Worm (Caenorhabditis elegans): Measurements from ENCODE around the gene Y46G5A.28.

DNA sequence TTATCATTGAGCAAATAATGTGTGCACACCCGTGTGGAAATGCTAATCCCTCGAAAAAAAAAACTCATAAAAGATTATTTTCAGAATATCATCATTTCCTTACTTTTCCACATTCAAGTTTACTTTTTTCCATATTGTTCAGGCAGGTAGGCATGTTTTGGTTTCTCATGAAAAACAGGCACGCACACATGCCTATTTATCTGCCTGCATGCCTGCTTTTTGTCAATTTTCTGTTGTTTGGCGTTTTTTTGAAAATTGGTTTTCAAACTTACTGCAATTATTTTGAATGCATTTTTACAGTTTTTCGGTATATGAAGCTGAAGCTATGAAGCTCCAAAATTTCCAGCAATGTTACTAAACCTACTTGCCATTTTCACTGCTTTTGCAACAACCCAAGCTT, 47.7 kb downstream of the Y46G5A.28 start, which contains the start of gene clec-64:
- TF ChIP-seq elt-1 (tag; optimal IDR thresholded peaks at IDR 0.05; ENCODE audit: borderline replicate concordance, insufficient read depth) (no peak), mep-1 (tag; optimal IDR thresholded peaks at IDR 0.05) (no peak), blmp-1 (tag; optimal IDR thresholded peaks at IDR 0.05) (no peak), unc-120 (tag; optimal IDR thresholded peaks at IDR 0.05; ENCODE audit: poor library complexity, severe bottlenecking) (no peak), flh-1 (GFP tag; optimal IDR thresholded peaks at IDR 0.05) (no peak)
